Worm (Caenorhabditis elegans) whole organism, young adult: ENCODE data around the gene C23G10.5.

Experiments used
- B0261.1 ChIP-seq: sonication (generic microtip); optimal IDR thresholded peaks from 2 replicates; lab custom pipeline; 2016; ENCODE audit warnings: mild to moderate bottlenecking, missing genetic modification characterization, moderate library complexity, missing compliant biosample characterization
- Y95B8A.8 ChIP-seq: fragments of 200-800 bp; sonication (Bioruptor generic); IDR thresholded peaks from 2 replicates; pipeline ENCODE4 v1.3.6; 2022; ENCODE audit warnings: missing genetic modification reagents, missing genetic modification characterization, missing compliant biosample characterization
- aptf-3 ChIP-seq: fragments of 200-800 bp; sonication (Bioruptor generic); IDR thresholded peaks from 2 replicates; pipeline ENCODE4 v1.3.6; 2022; ENCODE audit warnings: missing genetic modification characterization, missing compliant biosample characterization
- bed-2 ChIP-seq: fragments of 200-800 bp; sonication (Bioruptor generic); IDR thresholded peaks from 2 replicates; pipeline ENCODE4 v1.3.6; 2022; ENCODE audit warnings: missing genetic modification reagents, missing genetic modification characterization, missing compliant biosample characterization
- egl-44 ChIP-seq: fragments of 200-800 bp; sonication (Bioruptor generic); IDR thresholded peaks from 2 replicates; pipeline ENCODE4 v1.3.6; 2022; ENCODE audit warnings: missing genetic modification reagents, missing genetic modification characterization, missing compliant biosample characterization
- pbrm-1 ChIP-seq: fragments of 200-800 bp; sonication (Bioruptor generic); IDR thresholded peaks from 2 replicates; pipeline ENCODE4 v1.3.6; 2022; ENCODE audit warnings: missing genetic modification reagents, missing genetic modification characterization, missing compliant biosample characterization
- snpc-4 ChIP-seq, 5 experiments: fragments of 150-350 bp in 1 of 5; sonication (generic microtip) in 4 of 5; optimal IDR thresholded peaks; 2 replicates each; lab custom pipeline; 2014 to 2018; ENCODE audit warnings: missing genetic modification characterization in 5 of 5, missing biosample characterization in 3 of 5, antibody characterized with exemption in 2 of 5, mild to moderate bottlenecking in 2 of 5, missing compliant biosample characterization in 2 of 5, missing genotype in 2 of 5, moderate library complexity in 2 of 5, missing genetic modification reagents in 1 of 5
- sptf-2 ChIP-seq: fragments of 200-800 bp; sonication (Bioruptor generic); optimal IDR thresholded peaks from 2 replicates; lab custom pipeline; 2018; ENCODE audit warnings: mild to moderate bottlenecking, missing genetic modification characterization, missing compliant biosample characterization
- unc-62 ChIP-seq: fragments of 150-350 bp; optimal IDR thresholded peaks from 2 replicates; lab custom pipeline; 2014; ENCODE audit warnings: missing biosample characterization, missing genetic modification reagents, missing genetic modification characterization

ce11 chrIII:6154586-6154985 lies 36.3 kb upstream of the C23G10.5 start:
- TF ChIP-seq sptf-2 (GFP tag; lab: Kevin White, UChicago) (no peak), Y95B8A.8 (GFP tag; lab: Robert Waterston, UW) (no peak), pbrm-1 (no peak), unc-62 (no peak), B0261.1 (tag; lab: Kevin White, UChicago) (no peak), bed-2 (GFP tag; lab: Robert Waterston, UW) (no peak), snpc-4 (GFP tag; optimal IDR thresholded peaks at IDR 0.05; lab: Kevin White, UChicago) (no peak), snpc-4 (tag; optimal IDR thresholded peaks at IDR 0.05; lab: Kevin White, UChicago) (no peak), aptf-3 (GFP tag; lab: Robert Waterston, UW) (no peak), egl-44 (GFP tag; lab: Robert Waterston, UW) (no peak)
